Fruit fly (Drosophila melanogaster) whole organism, embryonic: ENCODE data around the gene SkpA.

Experiments used
- Adf1 ChIP-seq: fragments of 200-800 bp; sonication (Bioruptor generic); IDR thresholded peaks from 2 replicates; pipeline ENCODE4 v1.3.6; 2022; ENCODE audit warnings: missing biosample characterization, missing genetic modification characterization
- CG10462 ChIP-seq: fragments of 200-800 bp; sonication (Bioruptor generic); optimal IDR thresholded peaks from 2 replicates; lab custom pipeline; 2016; ENCODE audit warnings: missing biosample characterization, missing genetic modification characterization
- CG10979 ChIP-seq: fragments of 200-800 bp; sonication (Bioruptor generic); optimal IDR thresholded peaks from 2 replicates; lab custom pipeline; 2018; ENCODE audit warnings: missing biosample characterization, mild to moderate bottlenecking, missing genetic modification characterization, moderate library complexity
- CG12155 ChIP-seq: fragments of 200-800 bp; sonication (Bioruptor generic); optimal IDR thresholded peaks from 3 replicates; lab custom pipeline; 2016; ENCODE audit warnings: missing biosample characterization, missing genetic modification characterization
- CG12391 ChIP-seq: fragments of 200-800 bp; sonication (Bioruptor generic); optimal IDR thresholded peaks from 3 replicates; lab custom pipeline; 2018; ENCODE audit warnings: missing biosample characterization, mild to moderate bottlenecking, missing genetic modification characterization, moderate library complexity
- CG12769 ChIP-seq: fragments of 200-800 bp; sonication (Bioruptor generic); optimal IDR thresholded peaks from 2 replicates; lab custom pipeline; 2019; ENCODE audit warnings: missing biosample characterization, mild to moderate bottlenecking, missing genetic modification characterization, moderate library complexity
- CG14667 ChIP-seq: fragments of 200-800 bp; sonication (Bioruptor generic); IDR thresholded peaks from 2 replicates; pipeline ENCODE4 v1.3.6; 2022; ENCODE audit warnings: missing biosample characterization, missing genetic modification characterization
- CG3065 ChIP-seq: fragments of 200-800 bp; sonication (Bioruptor generic); optimal IDR thresholded peaks from 2 replicates; lab custom pipeline; 2016; ENCODE audit warnings: missing biosample characterization, missing genetic modification characterization
- CG31388 ChIP-seq: fragments of 200-800 bp; sonication (Bioruptor generic); optimal IDR thresholded peaks from 2 replicates; lab custom pipeline; 2016; ENCODE audit warnings: missing biosample characterization, missing genetic modification characterization
- CG3163 ChIP-seq: fragments of 200-800 bp; sonication (Bioruptor generic); optimal IDR thresholded peaks from 3 replicates; lab custom pipeline; 2016; ENCODE audit warnings: missing biosample characterization, missing genetic modification characterization
- CG4730 ChIP-seq: fragments of 200-800 bp; sonication (Bioruptor generic); IDR thresholded peaks from 2 replicates; pipeline ENCODE4 v1.3.6; 2022; ENCODE audit warnings: missing biosample characterization, missing genetic modification characterization
- CG4820 ChIP-seq: fragments of 200-800 bp; sonication (Bioruptor generic); optimal IDR thresholded peaks from 3 replicates; lab custom pipeline; 2016; ENCODE audit warnings: missing biosample characterization, missing genetic modification characterization
- CG6791 ChIP-seq: fragments of 200-800 bp; sonication (Bioruptor generic); IDR thresholded peaks from 3 replicates; pipeline ENCODE4 v1.3.6; 2022; ENCODE audit warnings: missing biosample characterization, missing genetic modification characterization; ENCODE audit not compliant: partially characterized antibody
- CG6854 ChIP-seq: fragments of 200-800 bp; sonication (Bioruptor generic); optimal IDR thresholded peaks from 3 replicates; lab custom pipeline; 2017; ENCODE audit warnings: missing biosample characterization, mild to moderate bottlenecking, missing genetic modification characterization
- CG7745 ChIP-seq: fragments of 200-800 bp; sonication (Bioruptor generic); optimal IDR thresholded peaks from 2 replicates; lab custom pipeline; 2018; ENCODE audit warnings: missing biosample characterization, mild to moderate bottlenecking, missing genetic modification characterization, moderate library complexity
- CkIIα-i1 ChIP-seq: fragments of 200-800 bp; sonication (Bioruptor generic); IDR thresholded peaks from 2 replicates; pipeline ENCODE4 v1.3.6; 2022; ENCODE audit warnings: missing biosample characterization, missing genetic modification characterization
- D19A ChIP-seq: fragments of 200-800 bp; optimal IDR thresholded peaks from 3 replicates; lab custom pipeline; 2019; ENCODE audit warnings: missing biosample characterization, mild to moderate bottlenecking, missing genetic modification characterization, moderate library complexity
- Dek ChIP-seq: fragments of 200-800 bp; sonication (Bioruptor generic); optimal IDR thresholded peaks from 3 replicates; lab custom pipeline; 2019; ENCODE audit warnings: missing biosample characterization, mild to moderate bottlenecking, missing genetic modification characterization, moderate library complexity
- Dref ChIP-seq: fragments of 200-800 bp; sonication (Bioruptor generic); IDR thresholded peaks from 2 replicates; pipeline ENCODE4 v1.3.6; 2022; ENCODE audit warnings: missing biosample characterization, missing genetic modification characterization
- H2.0 ChIP-seq: fragments of 200-800 bp; sonication (Bioruptor generic); IDR thresholded peaks from 2 replicates; pipeline ENCODE4 v1.3.6; 2022; ENCODE audit warnings: missing biosample characterization, missing genetic modification characterization
- HLHmδ ChIP-seq: fragments of 200-800 bp; sonication (Bioruptor generic); optimal IDR thresholded peaks from 2 replicates; lab custom pipeline; 2018; ENCODE audit warnings: missing biosample characterization, mild to moderate bottlenecking, missing genetic modification characterization, moderate library complexity
- Hmx ChIP-seq: fragments of 200-800 bp; sonication (Bioruptor generic); optimal IDR thresholded peaks from 2 replicates; lab custom pipeline; 2016; ENCODE audit warnings: missing biosample characterization, missing genetic modification characterization
- MESR4 ChIP-seq: fragments of 200-800 bp; sonication (Bioruptor generic); optimal IDR thresholded peaks from 2 replicates; lab custom pipeline; 2018; ENCODE audit warnings: missing biosample characterization, mild to moderate bottlenecking, missing genetic modification characterization, moderate library complexity
- Ssrp ChIP-seq: fragments of 200-800 bp; sonication (Bioruptor generic); optimal IDR thresholded peaks from 2 replicates; lab custom pipeline; 2018; ENCODE audit warnings: missing biosample characterization, mild to moderate bottlenecking, missing genetic modification characterization, moderate library complexity
- Stat92E ChIP-seq, 3 experiments: fragments of >200 bp in 2 of 3; fragments of 200-800 bp in 1 of 3; sonication (Bioruptor generic) in 1 of 3; optimal IDR thresholded peaks; 2 replicates each; lab custom pipeline; 2017 to 2019; ENCODE audit warnings: missing biosample characterization in 3 of 3, missing genetic modification characterization in 3 of 3, mild to moderate bottlenecking in 1 of 3, moderate library complexity in 1 of 3
- TFAM ChIP-seq: fragments of 200-800 bp; sonication (Bioruptor generic); optimal IDR thresholded peaks from 2 replicates; lab custom pipeline; 2017; ENCODE audit warnings: missing biosample characterization, missing genetic modification characterization, inconsistent platforms
- Usf ChIP-seq: fragments of 200-800 bp; sonication (Bioruptor generic); optimal IDR thresholded peaks from 2 replicates; lab custom pipeline; 2017; ENCODE audit warnings: missing genotype, missing biosample characterization, missing genetic modification characterization
- ac ChIP-seq: fragments of 200-800 bp; sonication (Bioruptor generic); optimal IDR thresholded peaks from 3 replicates; lab custom pipeline; 2017; ENCODE audit warnings: missing biosample characterization, mild to moderate bottlenecking, missing genetic modification characterization
- ap ChIP-seq: fragments of 200-800 bp; sonication (Bioruptor generic); IDR thresholded peaks from 2 replicates; pipeline ENCODE4 v1.3.6; 2022; ENCODE audit warnings: missing biosample characterization, missing genetic modification characterization
- br ChIP-seq: fragments of >200 bp; optimal IDR thresholded peaks from 2 replicates; lab custom pipeline; 2017
- btn ChIP-seq: fragments of 200-800 bp; sonication (Bioruptor generic); optimal IDR thresholded peaks from 2 replicates; lab custom pipeline; 2016; ENCODE audit warnings: missing biosample characterization, missing genetic modification characterization
- chn ChIP-seq: fragments of 200-800 bp; sonication (Bioruptor generic); optimal IDR thresholded peaks from 2 replicates; lab custom pipeline; 2016; ENCODE audit warnings: missing biosample characterization, missing genetic modification characterization
- danr ChIP-seq: fragments of 200-800 bp; sonication (Bioruptor generic); IDR thresholded peaks from 2 replicates; pipeline ENCODE4 v1.3.6; 2022; ENCODE audit warnings: missing biosample characterization, missing genetic modification characterization
- en ChIP-seq: fragments of 200-800 bp; sonication (Bioruptor generic); optimal IDR thresholded peaks from 2 replicates; lab custom pipeline; 2016; ENCODE audit warnings: missing biosample characterization, missing genetic modification characterization
- eyg ChIP-seq: fragments of 200-800 bp; sonication (Bioruptor generic); optimal IDR thresholded peaks from 3 replicates; lab custom pipeline; 2016; ENCODE audit warnings: missing biosample characterization, missing genetic modification characterization
- gsb ChIP-seq: fragments of 200-800 bp; sonication (Bioruptor generic); IDR thresholded peaks from 2 replicates; pipeline ENCODE4 v1.3.6; 2022; ENCODE audit warnings: missing biosample characterization, missing genetic modification characterization
- hbn ChIP-seq: fragments of 200-800 bp; sonication (Bioruptor generic); IDR thresholded peaks from 2 replicates; pipeline ENCODE4 v1.3.6; 2022; ENCODE audit warnings: missing biosample characterization, missing genetic modification characterization; ENCODE audit not compliant: partially characterized antibody
- klu ChIP-seq: fragments of 200-800 bp; sonication (Bioruptor generic); IDR thresholded peaks from 2 replicates; pipeline ENCODE4 v1.3.6; 2022; ENCODE audit warnings: missing biosample characterization, missing genetic modification characterization
- knrl ChIP-seq: fragments of 200-800 bp; sonication (Bioruptor generic); IDR thresholded peaks from 3 replicates; pipeline ENCODE4 v1.3.6; 2022; ENCODE audit warnings: missing biosample characterization, missing genetic modification characterization; ENCODE audit not compliant: partially characterized antibody
- lola ChIP-seq, 3 experiments: fragments of >200 bp in 2 of 3; fragments of 200-800 bp in 1 of 3; sonication (Bioruptor generic) in 1 of 3; optimal IDR thresholded peaks; 2 replicates each; lab custom pipeline; 2017 to 2019; ENCODE audit warnings: missing biosample characterization in 3 of 3, missing genetic modification characterization in 3 of 3, mild to moderate bottlenecking in 1 of 3, moderate library complexity in 1 of 3
- nau ChIP-seq: fragments of 200-800 bp; sonication (Bioruptor generic); optimal IDR thresholded peaks from 3 replicates; lab custom pipeline; 2017; ENCODE audit warnings: missing biosample characterization, mild to moderate bottlenecking, missing genetic modification characterization, missing genetic modification reagents
- psq ChIP-seq: fragments of 200-800 bp; sonication (Bioruptor generic); optimal IDR thresholded peaks from 2 replicates; lab custom pipeline; 2017; ENCODE audit warnings: missing biosample characterization, missing genetic modification characterization
- ranshi ChIP-seq: fragments of 200-800 bp; sonication (Bioruptor generic); IDR thresholded peaks from 2 replicates; pipeline ENCODE4 v1.3.6; 2022; ENCODE audit warnings: missing biosample characterization, missing genetic modification characterization
- sens ChIP-seq: fragments of 200-800 bp; sonication (Bioruptor generic); peaks from one replicate; lab custom pipeline; 2016; ENCODE audit warnings: missing biosample characterization, missing genetic modification characterization
- slou ChIP-seq: fragments of 200-800 bp; sonication (Bioruptor generic); optimal IDR thresholded peaks from 3 replicates; lab custom pipeline; 2016; ENCODE audit warnings: missing biosample characterization, missing genetic modification characterization
- slp2 ChIP-seq: fragments of 200-800 bp; sonication (Bioruptor generic); optimal IDR thresholded peaks from 2 replicates; lab custom pipeline; 2016; ENCODE audit warnings: missing biosample characterization, missing genetic modification characterization
- trem ChIP-seq: fragments of 200-800 bp; optimal IDR thresholded peaks from 3 replicates; lab custom pipeline; 2019; ENCODE audit warnings: missing biosample characterization, mild to moderate bottlenecking, missing genetic modification characterization, moderate library complexity
- tx ChIP-seq: fragments of 200-800 bp; sonication (Bioruptor generic); optimal IDR thresholded peaks from 2 replicates; lab custom pipeline; 2016; ENCODE audit warnings: missing biosample characterization, missing genetic modification characterization
- vvl ChIP-seq: fragments of 200-800 bp; sonication (Bioruptor generic); IDR thresholded peaks from 2 replicates; pipeline ENCODE4 v1.3.6; 2022; ENCODE audit warnings: missing biosample characterization, missing genetic modification characterization
- wor ChIP-seq: fragments of 200-800 bp; sonication (Bioruptor generic); IDR thresholded peaks from 2 replicates; pipeline ENCODE4 v1.3.6; 2022; ENCODE audit warnings: missing biosample characterization, missing genetic modification characterization
- zfh1 ChIP-seq: fragments of 200-800 bp; sonication (Bioruptor generic); IDR thresholded peaks from 3 replicates; pipeline ENCODE4 v1.3.6; 2022; ENCODE audit warnings: missing biosample characterization, missing genetic modification characterization

SkpA gene

DNA sequence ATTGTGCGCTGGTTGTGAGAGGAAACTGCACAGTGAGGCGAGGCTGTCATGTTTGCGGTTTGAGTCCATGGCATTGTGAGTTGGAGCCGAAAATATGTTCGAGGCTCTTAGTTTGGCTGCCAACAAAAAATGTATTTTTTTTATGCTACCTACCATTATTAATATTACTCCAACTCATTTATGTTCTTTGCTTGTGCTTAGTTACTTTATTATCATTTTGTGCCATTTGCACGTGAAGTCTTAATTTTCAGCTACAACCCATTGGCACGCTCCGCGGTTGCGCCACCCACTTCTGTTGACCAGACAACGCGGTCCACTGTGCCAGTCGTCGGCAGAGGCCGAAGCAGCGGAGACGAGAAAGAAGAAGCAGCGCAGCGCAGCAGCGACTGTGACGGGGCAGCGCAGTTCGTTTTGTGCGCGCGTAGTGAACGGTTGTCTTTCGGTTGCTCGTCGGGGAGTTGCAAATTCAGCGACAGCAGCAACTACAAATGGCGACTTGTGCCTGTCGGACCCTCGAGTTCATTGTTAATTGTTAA is 30.6 kb downstream of the SkpA start, which contains the start of gene sdk (continued):
- TF ChIP-seq CG4730 (GFP tag; lab: Robert Waterston, UW), result peak; percentile 70
- TF ChIP-seq CG7745 (tag; lab: Kevin White, UChicago), result no peak
- peak; percentile 70 for TF ChIP-seq ac (GFP tag; lab: Kevin White, UChicago)
- peak; percentile 86 for TF ChIP-seq wor (GFP tag; lab: Robert Waterston, UW)
- TF ChIP-seq Dek (tag; lab: Kevin White, UChicago), result peak; percentile 83
- peak; percentile 60 for TF ChIP-seq TFAM (GFP tag; lab: Kevin White, UChicago)
- TF ChIP-seq ranshi (GFP tag; lab: Robert Waterston, UW), result peak; percentile 66; the same call in 1 of the 2 replicates
- TF ChIP-seq br (lab: Kevin White, UChicago), result no peak
- TF ChIP-seq CG6854, result peak; percentile 91
- TF ChIP-seq Hmx (GFP tag; lab: Kevin White, UChicago), result peak; percentile 78
- TF ChIP-seq D19A, result peak; percentile 87
- TF ChIP-seq danr, result peak; percentile 80
- peak; percentile 89 for TF ChIP-seq Ssrp (tag; lab: Kevin White, UChicago)
- TF ChIP-seq HLHmδ, result peak; percentile 79
- peak; percentile 84 for TF ChIP-seq tx (GFP tag; lab: Kevin White, UChicago)
- TF ChIP-seq sens (GFP tag; lab: Kevin White, UChicago), result peak; percentile 99
- TF ChIP-seq psq, result peak; percentile 71
- peak; percentile 60; the same call in 1 of the 3 replicates for TF ChIP-seq CG6791
- TF ChIP-seq knrl, result peak; percentile 74
- TF ChIP-seq CkIIα-i1, result 0 out of 2 replicates have a peak, but pooled peaks have one; percentile 36
- TF ChIP-seq trem (tag; lab: Kevin White, UChicago), result peak; percentile 87
- peak; percentile 51 for TF ChIP-seq CG31388 (GFP tag; lab: Kevin White, UChicago)
- TF ChIP-seq lola (GFP tag; optimal IDR thresholded peaks at IDR 0.05; lab: Kevin White, UChicago), result peak in 1 of 3 experiments; percentile 90
- TF ChIP-seq H2.0 (GFP tag; lab: Robert Waterston, UW), result peak; percentile 67
- TF ChIP-seq Usf (GFP tag; lab: Kevin White, UChicago), result peak; percentile 83
- peak in 1 of 3 experiments; percentile 87 for TF ChIP-seq Stat92E (GFP tag; optimal IDR thresholded peaks at IDR 0.05; lab: Kevin White, UChicago)
- TF ChIP-seq slp2, result peak; percentile 91
- peak; percentile 63 for TF ChIP-seq ap (GFP tag; lab: Robert Waterston, UW)
- TF ChIP-seq eyg (GFP tag; lab: Kevin White, UChicago), result peak; percentile 88
- TF ChIP-seq CG12155, result peak; percentile 88
- peak; percentile 93 for TF ChIP-seq nau
- TF ChIP-seq zfh1 (GFP tag; lab: Robert Waterston, UW), result peak; percentile 86
- peak; percentile 84 for TF ChIP-seq gsb (GFP tag; lab: Robert Waterston, UW)
- TF ChIP-seq slou (GFP tag; lab: Kevin White, UChicago), result peak; percentile 56
- peak; percentile 81 for TF ChIP-seq CG10462 (GFP tag; lab: Kevin White, UChicago)
- TF ChIP-seq en (GFP tag; lab: Kevin White, UChicago), result peak; percentile 89
- TF ChIP-seq CG3163, result peak; percentile 80
- TF ChIP-seq hbn (GFP tag; lab: Robert Waterston, UW), result peak; percentile 36
- peak; percentile 90 for TF ChIP-seq vvl (GFP tag; lab: Robert Waterston, UW)
- TF ChIP-seq klu (GFP tag; lab: Robert Waterston, UW), result peak; percentile 81
- TF ChIP-seq CG12769, result peak; percentile 85
- peak; percentile 85 for TF ChIP-seq btn
- peak; percentile 91 for TF ChIP-seq CG12391 (tag; lab: Kevin White, UChicago)
- peak; percentile 98 for TF ChIP-seq Adf1 (GFP tag; lab: Robert Waterston, UW)
- TF ChIP-seq MESR4 (GFP tag; lab: Kevin White, UChicago), result no peak
- TF ChIP-seq CG3065 (GFP tag; lab: Kevin White, UChicago), result peak; percentile 78
- peak; percentile 84 for TF ChIP-seq CG4820 (GFP tag; lab: Kevin White, UChicago)
- TF ChIP-seq CG14667, result peak; percentile 75
- TF ChIP-seq CG10979 (tag; lab: Kevin White, UChicago), result peak; percentile 93
- TF ChIP-seq Dref (GFP tag; lab: Robert Waterston, UW), result no peak
- peak; percentile 96 for TF ChIP-seq chn (GFP tag; lab: Kevin White, UChicago)
